Fruit fly (Drosophila melanogaster): ENCODE results near the gene CG3345.

- TF ChIP-seq CG18599 (GFP tag; optimal IDR thresholded peaks at IDR 0.05): peak; percentile 56
- no peak for TF ChIP-seq CG4707 (GFP tag; optimal IDR thresholded peaks at IDR 0.05)
- no peak for TF ChIP-seq h (optimal IDR thresholded peaks at IDR 0.05)
- TF ChIP-seq aop (GFP tag; IDR thresholded peaks at IDR 0.05): no peak
- TF ChIP-seq CG7271 (tag; optimal IDR thresholded peaks at IDR 0.05): no peak
- TF ChIP-seq CG4360 (GFP tag; IDR thresholded peaks at IDR 0.05): no peak
- TF ChIP-seq sens (GFP tag): peak; percentile 94
- peak; percentile 13 for TF ChIP-seq CG12942 (GFP tag; optimal IDR thresholded peaks at IDR 0.05)
- no peak for TF ChIP-seq en (GFP tag; optimal IDR thresholded peaks at IDR 0.05)
- peak; percentile 65 for TF ChIP-seq Xbp1 (GFP tag; optimal IDR thresholded peaks at IDR 0.05)
These were observed 36.8 kb downstream of the CG3345 start, which contains the start of gene Plc21C for dm6 chr2L:305646-306045.
